Fruit fly (Drosophila melanogaster) whole organism, pupa: ENCODE results near the gene CG14282.
A peak's percentile ranks its signal among the peaks of the same experiment; 100 is the strongest.

Experiments used
- CG10348 ChIP-seq: fragments of 200-800 bp; sonication (Bioruptor generic); IDR thresholded peaks from 2 replicates; pipeline ENCODE4 v1.3.6; 2022; ENCODE audit warnings: missing biosample characterization, missing genetic modification characterization
- CG12605 ChIP-seq: fragments of 200-800 bp; sonication (Bioruptor generic); IDR thresholded peaks from 2 replicates; pipeline ENCODE4 v1.3.6; 2022; ENCODE audit warnings: missing biosample characterization, missing genetic modification characterization
- CG13204 ChIP-seq: fragments of 200-800 bp; sonication (Bioruptor generic); optimal IDR thresholded peaks from 2 replicates; lab custom pipeline; 2018; ENCODE audit warnings: missing biosample characterization, mild to moderate bottlenecking, missing genetic modification characterization, moderate library complexity
- CG14655 ChIP-seq: fragments of 200-800 bp; sonication (Bioruptor generic); optimal IDR thresholded peaks from 3 replicates; lab custom pipeline; 2017; ENCODE audit warnings: mild to moderate bottlenecking, missing biosample characterization, missing genetic modification reagents, missing genetic modification characterization
- CG15710 ChIP-seq: fragments of 200-800 bp; sonication (Bioruptor generic); optimal IDR thresholded peaks from 2 replicates; lab custom pipeline; 2018; ENCODE audit warnings: missing biosample characterization, mild to moderate bottlenecking, missing genetic modification characterization, moderate library complexity
- CG17806 ChIP-seq: fragments of 200-800 bp; sonication (Bioruptor generic); optimal IDR thresholded peaks from 2 replicates; lab custom pipeline; 2018; ENCODE audit warnings: missing biosample characterization, mild to moderate bottlenecking, missing genetic modification characterization, moderate library complexity
- CG32121 ChIP-seq: fragments of 200-800 bp; sonication (Bioruptor generic); IDR thresholded peaks from 2 replicates; pipeline ENCODE4 v1.3.6; 2022; ENCODE audit warnings: missing biosample characterization, missing genetic modification characterization
- CG34367 ChIP-seq: fragments of 200-800 bp; sonication (Bioruptor generic); optimal IDR thresholded peaks from 2 replicates; lab custom pipeline; 2018; ENCODE audit warnings: missing biosample characterization, mild to moderate bottlenecking, missing genetic modification characterization
- CG4496 ChIP-seq: fragments of 200-800 bp; sonication (Bioruptor generic); IDR thresholded peaks from 3 replicates; pipeline ENCODE4 v1.3.6; 2022; ENCODE audit warnings: missing biosample characterization, missing genetic modification characterization
- CG8159 ChIP-seq: fragments of 200-800 bp; sonication (Bioruptor generic); optimal IDR thresholded peaks from 3 replicates; lab custom pipeline; 2018; ENCODE audit warnings: missing biosample characterization, mild to moderate bottlenecking, missing genetic modification characterization, moderate library complexity
- CG8301 ChIP-seq: fragments of 200-800 bp; sonication (Bioruptor generic); optimal IDR thresholded peaks from 2 replicates; lab custom pipeline; 2018; ENCODE audit warnings: missing biosample characterization, mild to moderate bottlenecking, missing genetic modification characterization
- CG9948 ChIP-seq: fragments of 200-800 bp; sonication (Bioruptor generic); optimal IDR thresholded peaks from 2 replicates; lab custom pipeline; 2018; ENCODE audit warnings: missing biosample characterization, mild to moderate bottlenecking, missing genetic modification characterization, moderate library complexity
- D1 ChIP-seq: fragments of 200-800 bp; sonication (Bioruptor generic); optimal IDR thresholded peaks from 2 replicates; lab custom pipeline; 2018; ENCODE audit warnings: missing biosample characterization, mild to moderate bottlenecking, missing genetic modification characterization, moderate library complexity
- EcR ChIP-seq: fragments of 200-800 bp; sonication (Bioruptor generic); optimal IDR thresholded peaks from 3 replicates; lab custom pipeline; 2019; ENCODE audit warnings: missing biosample characterization, missing genetic modification characterization, mild to moderate bottlenecking, moderate library complexity, missing genetic modification reagents
- Ets98B ChIP-seq: fragments of 200-800 bp; sonication (Bioruptor generic); IDR thresholded peaks from 2 replicates; pipeline ENCODE4 v1.3.6; 2022; ENCODE audit warnings: missing biosample characterization, missing genetic modification characterization
- Pif1A ChIP-seq: fragments of 200-800 bp; sonication (Bioruptor generic); optimal IDR thresholded peaks from 3 replicates; lab custom pipeline; 2016; ENCODE audit warnings: missing biosample characterization, missing genetic modification characterization
- Pif1B ChIP-seq: fragments of 200-800 bp; sonication (Bioruptor generic); optimal IDR thresholded peaks from 3 replicates; lab custom pipeline; 2016; ENCODE audit warnings: missing biosample characterization, missing genetic modification characterization
- Snoo ChIP-seq: fragments of 200-800 bp; sonication (Bioruptor generic); optimal IDR thresholded peaks from 3 replicates; lab custom pipeline; 2017; ENCODE audit warnings: missing biosample characterization, mild to moderate bottlenecking, missing genetic modification characterization, inconsistent platforms
- fd96Ca ChIP-seq: fragments of 200-800 bp; sonication (Bioruptor generic); IDR thresholded peaks from 3 replicates; pipeline ENCODE4 v1.3.6; 2022; ENCODE audit warnings: missing biosample characterization, missing genetic modification characterization
- gl ChIP-seq: fragments of 200-800 bp; sonication (Bioruptor generic); optimal IDR thresholded peaks from 2 replicates; lab custom pipeline; 2018; ENCODE audit warnings: missing biosample characterization, mild to moderate bottlenecking, missing genetic modification characterization
- rn ChIP-seq: fragments of 200-800 bp; sonication (Bioruptor generic); IDR thresholded peaks from 2 replicates; pipeline ENCODE4 v1.3.6; 2022; ENCODE audit warnings: missing biosample characterization, missing genetic modification characterization

CG14282 gene

DNA sequence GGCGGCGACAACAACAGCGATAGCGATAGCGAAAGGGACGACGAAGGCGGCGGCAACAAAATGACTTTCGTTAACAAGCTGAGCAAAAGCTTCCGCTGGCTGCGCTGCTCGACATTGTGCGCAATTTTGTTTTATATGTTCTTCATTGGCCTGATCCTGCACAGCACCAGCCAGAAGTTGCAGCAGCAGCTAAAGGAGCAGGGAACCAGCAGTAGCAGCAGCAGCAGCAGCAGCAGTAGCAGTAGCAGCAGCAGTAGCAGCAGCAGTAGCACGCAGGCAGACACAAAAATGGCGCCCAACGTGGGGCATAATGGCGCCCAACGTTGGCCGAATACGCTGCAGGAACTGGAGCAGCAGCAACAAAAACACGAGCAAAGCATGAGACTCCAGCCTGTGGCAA, 13.2 kb downstream of the CG14282 start:
- no peak for TF ChIP-seq rn (GFP tag; lab: Robert Waterston, UW)
- TF ChIP-seq CG14655 (GFP tag; lab: Kevin White, UChicago): no peak
- TF ChIP-seq Pif1A: no peak
- TF ChIP-seq CG15710 (tag; lab: Kevin White, UChicago): no peak
- no peak for TF ChIP-seq CG17806 (tag; lab: Kevin White, UChicago)
- TF ChIP-seq D1: no peak
- TF ChIP-seq CG10348: no peak
- no peak for TF ChIP-seq gl
- TF ChIP-seq EcR: no peak
- no peak for TF ChIP-seq CG8301 (tag; lab: Kevin White, UChicago)
- TF ChIP-seq CG13204 (GFP tag; lab: Kevin White, UChicago): no peak
- TF ChIP-seq CG32121 (GFP tag; lab: Robert Waterston, UW): no peak
- TF ChIP-seq CG8159 (tag; lab: Kevin White, UChicago): no peak
- no peak for TF ChIP-seq fd96Ca (GFP tag; lab: Robert Waterston, UW)
- no peak for TF ChIP-seq CG12605 (GFP tag; lab: Robert Waterston, UW)

- TF ChIP-seq D1 (peak; percentile 80), Snoo (peak; percentile 76), CG8301 (tag; lab: Kevin White, UChicago) (peak; percentile 90), CG34367 (peak; percentile 91), gl (peak; percentile 77), CG13204 (GFP tag; lab: Kevin White, UChicago) (peak; percentile 88), fd96Ca (GFP tag; lab: Robert Waterston, UW) (peak; percentile 77), Pif1B (peak; percentile 84), EcR (no peak), CG9948 (tag; lab: Kevin White, UChicago) (peak; percentile 95), rn (GFP tag; lab: Robert Waterston, UW) (peak; percentile 53; the same call in 1 of the 2 replicates), CG17806 (tag; lab: Kevin White, UChicago) (peak; percentile 93), CG32121 (GFP tag; lab: Robert Waterston, UW) (peak; percentile 82; the same call in 1 of the 2 replicates), Ets98B (GFP tag; lab: Robert Waterston, UW) (peak; percentile 76), Pif1A (peak; percentile 86), CG10348 (no peak), CG15710 (tag; lab: Kevin White, UChicago) (peak; percentile 95), CG14655 (GFP tag; lab: Kevin White, UChicago) (peak; percentile 95), CG12605 (GFP tag; lab: Robert Waterston, UW) (peak; percentile 65), CG8159 (tag; lab: Kevin White, UChicago) (peak; percentile 96), CG4496 (GFP tag; lab: Robert Waterston, UW) (peak; percentile 78)
Observed at dm6 chr3R:19211778-19212177, 35.0 kb downstream of the CG14282 start, which contains the start of gene cry. Gene cry (plus strand): TSS chr3R:19212154.

- TF ChIP-seq CG13204 (GFP tag; lab: Kevin White, UChicago): no peak
- no peak for TF ChIP-seq EcR
- no peak for TF ChIP-seq CG12605 (GFP tag; lab: Robert Waterston, UW)
- TF ChIP-seq CG9948 (tag; lab: Kevin White, UChicago): no peak
Observed at dm6 chr3R:19212545-19213176, 35.9 kb downstream of the CG14282 start.

- TF ChIP-seq CG10348 (no peak), Pif1B (no peak), CG17806 (tag; lab: Kevin White, UChicago) (no peak), rn (GFP tag; lab: Robert Waterston, UW) (no peak), EcR (no peak), CG15710 (tag; lab: Kevin White, UChicago) (no peak), CG32121 (GFP tag; lab: Robert Waterston, UW) (no peak), CG8301 (tag; lab: Kevin White, UChicago) (no peak), gl (no peak), CG8159 (tag; lab: Kevin White, UChicago) (no peak), fd96Ca (GFP tag; lab: Robert Waterston, UW) (no peak), CG14655 (GFP tag; lab: Kevin White, UChicago) (no peak), D1 (no peak), Pif1A (no peak), CG4496 (GFP tag; lab: Robert Waterston, UW) (no peak), Snoo (no peak), CG13204 (GFP tag; lab: Kevin White, UChicago) (no peak)
Observed at dm6 chr3R:19221350-19221749, 44.5 kb downstream of the CG14282 start.

- TF ChIP-seq CG10348: no peak
- no peak for TF ChIP-seq D1
- TF ChIP-seq EcR: no peak
- no peak for TF ChIP-seq CG17806 (tag; lab: Kevin White, UChicago)
- no peak for TF ChIP-seq fd96Ca (GFP tag; lab: Robert Waterston, UW)
- no peak for TF ChIP-seq Pif1A
- no peak for TF ChIP-seq CG8159 (tag; lab: Kevin White, UChicago)
- no peak for TF ChIP-seq CG9948 (tag; lab: Kevin White, UChicago)
- TF ChIP-seq CG34367: no peak
- no peak for TF ChIP-seq gl
- no peak for TF ChIP-seq CG32121 (GFP tag; lab: Robert Waterston, UW)
Observed at dm6 chr3R:19223369-19223768, 46.6 kb downstream of the CG14282 start.

DNA sequence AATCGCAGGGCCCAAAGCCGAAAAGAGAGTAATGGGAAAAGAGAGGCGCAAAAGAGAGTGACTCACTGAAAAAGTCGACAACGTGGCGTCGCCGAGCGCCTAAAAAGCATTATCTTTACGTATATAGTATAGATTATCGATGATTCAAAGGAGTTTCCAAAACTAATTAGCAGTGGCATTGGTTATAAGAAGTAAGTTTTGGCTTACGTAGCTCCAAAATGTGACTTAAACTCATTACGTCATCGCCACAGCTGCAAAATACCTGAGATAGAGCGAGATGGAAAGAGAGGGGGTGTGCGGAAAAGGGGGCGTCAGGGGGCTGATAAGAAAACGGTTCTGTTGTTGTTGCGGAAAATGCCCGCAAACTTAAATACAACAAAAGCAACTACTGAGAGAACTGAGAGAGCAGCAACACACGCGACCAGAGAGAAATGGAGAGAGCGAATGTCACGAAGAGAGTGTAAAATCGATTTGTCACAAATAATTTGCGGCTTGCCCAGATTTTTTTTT, 48.7 kb downstream of the CG14282 start:
- no peak for TF ChIP-seq CG15710 (tag; lab: Kevin White, UChicago)
- no peak for TF ChIP-seq gl
- TF ChIP-seq CG17806 (tag; lab: Kevin White, UChicago): no peak
- TF ChIP-seq rn (GFP tag; lab: Robert Waterston, UW): no peak
- no peak for TF ChIP-seq CG32121 (GFP tag; lab: Robert Waterston, UW)
- no peak for TF ChIP-seq CG12605 (GFP tag; lab: Robert Waterston, UW)
- TF ChIP-seq CG9948 (tag; lab: Kevin White, UChicago): no peak
- TF ChIP-seq CG8159 (tag; lab: Kevin White, UChicago): no peak
- TF ChIP-seq CG10348: no peak
- no peak for TF ChIP-seq Ets98B (GFP tag; lab: Robert Waterston, UW)
- no peak for TF ChIP-seq fd96Ca (GFP tag; lab: Robert Waterston, UW)
- no peak for TF ChIP-seq D1
- TF ChIP-seq Pif1B: no peak
- no peak for TF ChIP-seq CG14655 (GFP tag; lab: Kevin White, UChicago)
- TF ChIP-seq Snoo: no peak
- TF ChIP-seq CG4496 (GFP tag; lab: Robert Waterston, UW): no peak
- TF ChIP-seq CG34367: no peak
- TF ChIP-seq CG13204 (GFP tag; lab: Kevin White, UChicago): no peak
- TF ChIP-seq Pif1A: no peak
- no peak for TF ChIP-seq EcR
